Worm (Caenorhabditis elegans): Measurements from ENCODE around the gene C06G3.3.

The C06G3.3 gene

ce11 chrIV:7051515-7051914 lies 15.6 kb downstream of the C06G3.3 start:
- peak; percentile 27 for TF ChIP-seq F57C9.4 (tag; optimal IDR thresholded peaks at IDR 0.05)
- TF ChIP-seq nhr-90 (tag; optimal IDR thresholded peaks at IDR 0.05) = no peak
- TF ChIP-seq ama-1 (optimal IDR thresholded peaks at IDR 0.05) = peak; percentile 63
- TF ChIP-seq ama-1 (GFP tag; optimal IDR thresholded peaks at IDR 0.05) = no peak
- TF ChIP-seq B0336.3 (GFP tag; IDR thresholded peaks at IDR 0.05) = no peak
- no peak for TF ChIP-seq F49E8.2 (tag; optimal IDR thresholded peaks at IDR 0.05; ENCODE audit: insufficient read depth)
- peak; percentile 26 for TF ChIP-seq zim-3 (tag; optimal IDR thresholded peaks at IDR 0.05)

ce11 chrIV:7052135-7052534 lies 16.2 kb downstream of the C06G3.3 start:
- TF ChIP-seq F55B11.4 (tag; optimal IDR thresholded peaks at IDR 0.05; ENCODE audit: borderline replicate concordance, insufficient read depth) = no peak
- TF ChIP-seq mxl-1 (tag; optimal IDR thresholded peaks at IDR 0.05) = no peak
- 0 out of 2 replicates have a peak, but pooled peaks have one; percentile 7 for TF ChIP-seq nfyb-1 (GFP tag; IDR thresholded peaks at IDR 0.05)
- TF ChIP-seq dpff-1 (tag; optimal IDR thresholded peaks at IDR 0.05) = no peak
- TF ChIP-seq ztf-18 (tag; optimal IDR thresholded peaks at IDR 0.05) = no peak
- TF ChIP-seq ceh-58 (GFP tag; IDR thresholded peaks at IDR 0.05) = no peak
- TF ChIP-seq unc-62 (GFP tag; optimal IDR thresholded peaks at IDR 0.05) = no peak
- TF ChIP-seq lin-35 (GFP tag; optimal IDR thresholded peaks at IDR 0.05) = no peak
- TF ChIP-seq madf-10 (tag; optimal IDR thresholded peaks at IDR 0.05) = no peak
- no peak for TF ChIP-seq mes-4 (tag; optimal IDR thresholded peaks at IDR 0.05)
- TF ChIP-seq ZK185.1 (tag; optimal IDR thresholded peaks at IDR 0.05; ENCODE audit: poor library complexity, severe bottlenecking) = peak; percentile 15
- TF ChIP-seq madf-3 (GFP tag; IDR thresholded peaks at IDR 0.05) = 0 out of 2 replicates have a peak, but pooled peaks have one; percentile 52
- no peak for TF ChIP-seq gei-17 (GFP tag; optimal IDR thresholded peaks at IDR 0.05)
- no peak for TF ChIP-seq K12H6.12 (tag; optimal IDR thresholded peaks at IDR 0.05)
- no peak for TF ChIP-seq let-526 (GFP tag; IDR thresholded peaks at IDR 0.05)
- TF ChIP-seq T26A5.8 (tag; optimal IDR thresholded peaks at IDR 0.05) = no peak
- no peak for TF ChIP-seq snpc-1.3 (tag; optimal IDR thresholded peaks at IDR 0.05; ENCODE audit: insufficient read depth)
- TF ChIP-seq F57C9.4 (tag; optimal IDR thresholded peaks at IDR 0.05) = no peak
- TF ChIP-seq tbx-9 (tag; optimal IDR thresholded peaks at IDR 0.05; ENCODE audit: borderline replicate concordance) = no peak

ce11 chrIV:7057677-7058076 lies 21.8 kb downstream of the C06G3.3 start, which contains the start of gene srx-50:
Gene srx-50 (plus strand): TSS chrIV:7057977.
- TF ChIP-seq B0336.3 (GFP tag; IDR thresholded peaks at IDR 0.05) = no peak
- no peak for TF ChIP-seq ztf-6 (GFP tag; IDR thresholded peaks at IDR 0.05)
- TF ChIP-seq lin-54 (GFP tag; optimal IDR thresholded peaks at IDR 0.05) = no peak
- TF ChIP-seq K12H6.12 (tag; optimal IDR thresholded peaks at IDR 0.05) = no peak
- no peak for TF ChIP-seq pbrm-1 (GFP tag; IDR thresholded peaks at IDR 0.05)
- no peak for TF ChIP-seq dpff-1 (tag; optimal IDR thresholded peaks at IDR 0.05)
- TF ChIP-seq nhr-179 (tag; optimal IDR thresholded peaks at IDR 0.05) = no peak
- TF ChIP-seq madf-6 (GFP tag; IDR thresholded peaks at IDR 0.05) = no peak
- TF ChIP-seq fkh-3 (tag; optimal IDR thresholded peaks at IDR 0.05) = no peak
- TF ChIP-seq unc-130 (GFP tag; optimal IDR thresholded peaks at IDR 0.05) = no peak
- no peak for TF ChIP-seq bed-2 (GFP tag; IDR thresholded peaks at IDR 0.05)
- TF ChIP-seq F57C9.4 (tag; optimal IDR thresholded peaks at IDR 0.05) = no peak
- no peak for TF ChIP-seq cebp-1 (GFP tag; IDR thresholded peaks at IDR 0.05)
- no peak for TF ChIP-seq cebp-1 (tag; optimal IDR thresholded peaks at IDR 0.05)

- TF ChIP-seq F37B4.10 (GFP tag; IDR thresholded peaks at IDR 0.05) (no peak), ztf-6 (GFP tag; IDR thresholded peaks at IDR 0.05) (no peak), pbrm-1 (GFP tag; IDR thresholded peaks at IDR 0.05) (no peak), lsl-1 (GFP tag; optimal IDR thresholded peaks at IDR 0.05) (no peak), let-526 (GFP tag; IDR thresholded peaks at IDR 0.05) (no peak), ccch-3 (GFP tag; optimal IDR thresholded peaks at IDR 0.05) (no peak), F57C9.4 (tag; optimal IDR thresholded peaks at IDR 0.05) (no peak), akir-1 (GFP tag; optimal IDR thresholded peaks at IDR 0.05) (no peak), K12H6.12 (tag; optimal IDR thresholded peaks at IDR 0.05) (no peak), let-607 (tag; optimal IDR thresholded peaks at IDR 0.05) (no peak), die-1 (tag; optimal IDR thresholded peaks at IDR 0.05) (no peak), snpc-1.3 (tag; optimal IDR thresholded peaks at IDR 0.05; ENCODE audit: insufficient read depth) (no peak), nfyb-1 (GFP tag; IDR thresholded peaks at IDR 0.05) (no peak), lsy-27 (tag; optimal IDR thresholded peaks at IDR 0.05; ENCODE audit: borderline replicate concordance, insufficient read depth) (no peak)
Measured at ce11 chrIV:7062697-7063096, 26.8 kb downstream of the C06G3.3 start.

Data from whole organism, young adult.